1 fruit fly cellular context compared by ENCODE assay signal in the genomic region with DNA sequence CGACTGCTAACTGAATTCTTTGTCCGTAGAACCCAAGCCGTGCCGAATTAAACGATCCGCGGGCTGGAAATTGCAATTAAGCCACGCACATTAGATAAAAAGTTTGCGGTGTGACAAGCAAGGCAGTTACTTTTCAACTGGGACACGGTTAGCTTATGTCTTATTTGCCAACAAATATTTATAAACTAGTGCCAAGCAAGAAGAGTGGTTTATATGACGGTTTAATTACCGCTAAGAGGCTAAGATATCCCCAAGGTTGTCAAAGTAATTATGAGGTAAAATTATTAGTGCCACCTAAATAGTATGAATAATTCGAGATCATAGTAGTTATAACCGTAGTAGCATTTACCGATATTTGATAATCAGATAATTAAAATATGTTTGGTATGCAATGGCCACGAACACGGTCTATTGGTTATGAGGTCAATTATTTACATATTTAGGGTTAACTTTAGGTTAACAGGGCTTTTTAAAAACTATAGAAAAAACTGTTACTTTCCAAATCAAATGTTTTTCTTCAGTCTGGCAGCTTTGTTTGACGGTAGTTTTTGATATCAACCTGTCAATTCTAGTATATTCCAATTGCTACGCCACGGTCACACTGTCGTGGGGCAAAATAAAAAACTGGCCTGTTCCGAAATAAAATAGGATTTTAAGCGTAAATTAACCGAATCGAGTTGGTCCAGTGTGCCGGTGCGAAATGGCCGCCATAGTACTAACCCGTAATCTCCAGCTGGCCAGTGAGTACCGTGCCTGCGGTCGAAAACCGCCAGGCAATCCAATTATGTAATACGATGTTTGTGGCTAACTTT.
TF ChIP-seq lines count a peak whose summit lies in the region.

Gene ZnT77C (minus strand): TSS at position 142 of the 812 bp plus-strand sequence.

TF ChIP-seq in whole organism, embryonic, 481 proteins besides CTCF, POLR2A, EP300 and RAD21 (continued from another document):
- no peak for TF ChIP-seq CG7963 (GFP tag; IDR thresholded peaks at IDR 0.05; lab: Robert Waterston, UW; ENCODE audit: partially characterized antibody)
- no peak for TF ChIP-seq pho (GFP tag; optimal IDR thresholded peaks at IDR 0.05; lab: Kevin White, UChicago)
- no peak for TF ChIP-seq az2 (GFP tag; optimal IDR thresholded peaks at IDR 0.05; lab: Kevin White, UChicago)
- TF ChIP-seq CG11247 (GFP tag; IDR thresholded peaks at IDR 0.05; lab: Robert Waterston, UW), result no peak
- TF ChIP-seq HLHmδ (GFP tag; optimal IDR thresholded peaks at IDR 0.05; lab: Kevin White, UChicago), result no peak
- no peak for TF ChIP-seq CG13624 (GFP tag; optimal IDR thresholded peaks at IDR 0.05; lab: Kevin White, UChicago)
- TF ChIP-seq ems (GFP tag; optimal IDR thresholded peaks at IDR 0.05; lab: Kevin White, UChicago), result no peak
- TF ChIP-seq CG11398 (GFP tag; optimal IDR thresholded peaks at IDR 0.05; lab: Kevin White, UChicago), result no peak
- TF ChIP-seq corto (GFP tag; optimal IDR thresholded peaks at IDR 0.05; lab: Kevin White, UChicago), result no peak
- no peak for TF ChIP-seq CG5180 (GFP tag; optimal IDR thresholded peaks at IDR 0.05; lab: Kevin White, UChicago)
- no peak for TF ChIP-seq CG2202 (tag; optimal IDR thresholded peaks at IDR 0.05; lab: Kevin White, UChicago)
- TF ChIP-seq wek (GFP tag; optimal IDR thresholded peaks at IDR 0.05; lab: Kevin White, UChicago), result no peak
- peak; percentile 27 for TF ChIP-seq phol (tag; optimal IDR thresholded peaks at IDR 0.05; lab: Kevin White, UChicago)
- TF ChIP-seq Deaf1 (tag; optimal IDR thresholded peaks at IDR 0.05; lab: Kevin White, UChicago), result no peak
- no peak for TF ChIP-seq org-1 (GFP tag; optimal IDR thresholded peaks at IDR 0.05; lab: Kevin White, UChicago)
- TF ChIP-seq trh (GFP tag; optimal IDR thresholded peaks at IDR 0.05; lab: Kevin White, UChicago), result no peak
- no peak for TF ChIP-seq CG15479 (GFP tag; optimal IDR thresholded peaks at IDR 0.05; lab: Kevin White, UChicago)
- TF ChIP-seq CG10431 (GFP tag; optimal IDR thresholded peaks at IDR 0.05; lab: Kevin White, UChicago), result no peak
- no peak for TF ChIP-seq NK7.1 (GFP tag; optimal IDR thresholded peaks at IDR 0.05; lab: Kevin White, UChicago)
- TF ChIP-seq CG11456 (GFP tag; IDR thresholded peaks at IDR 0.05; lab: Robert Waterston, UW), result no peak
- TF ChIP-seq H15 (GFP tag; IDR thresholded peaks at IDR 0.05; lab: Robert Waterston, UW), result no peak
- TF ChIP-seq Ssrp (tag; optimal IDR thresholded peaks at IDR 0.05; lab: Kevin White, UChicago), result no peak
- no peak for TF ChIP-seq Sox102F (GFP tag; optimal IDR thresholded peaks at IDR 0.05; lab: Kevin White, UChicago)
- TF ChIP-seq CG10654 (GFP tag; optimal IDR thresholded peaks at IDR 0.05; lab: Kevin White, UChicago), result no peak
- no peak for TF ChIP-seq jing (GFP tag; optimal IDR thresholded peaks at IDR 0.05; lab: Kevin White, UChicago)
- no peak for TF ChIP-seq CG10274 (GFP tag; optimal IDR thresholded peaks at IDR 0.05; lab: Kevin White, UChicago)
- no peak for TF ChIP-seq NfI (GFP tag; optimal IDR thresholded peaks at IDR 0.05; lab: Kevin White, UChicago)
- TF ChIP-seq CG33557 (GFP tag; optimal IDR thresholded peaks at IDR 0.05; lab: Kevin White, UChicago), result no peak
- no peak for TF ChIP-seq nerfin-1 (tag; optimal IDR thresholded peaks at IDR 0.05; lab: Kevin White, UChicago)
- TF ChIP-seq ranshi (GFP tag; IDR thresholded peaks at IDR 0.05; lab: Robert Waterston, UW), result no peak
- TF ChIP-seq Rx (GFP tag; IDR thresholded peaks at IDR 0.05; lab: Robert Waterston, UW), result no peak
- TF ChIP-seq Doc3 (GFP tag; IDR thresholded peaks at IDR 0.05; lab: Robert Waterston, UW; ENCODE audit: partially characterized antibody), result no peak
- TF ChIP-seq Xbp1 (GFP tag; optimal IDR thresholded peaks at IDR 0.05; lab: Kevin White, UChicago), result no peak
- no peak for TF ChIP-seq D19B (GFP tag; optimal IDR thresholded peaks at IDR 0.05; lab: Kevin White, UChicago)
- no peak for TF ChIP-seq Awh (GFP tag; IDR thresholded peaks at IDR 0.05; lab: Robert Waterston, UW)
- no peak for TF ChIP-seq ham (GFP tag; IDR thresholded peaks at IDR 0.05; lab: Robert Waterston, UW)
- no peak for TF ChIP-seq CG10209 (GFP tag; optimal IDR thresholded peaks at IDR 0.05; lab: Kevin White, UChicago)
- no peak for TF ChIP-seq tx (GFP tag; optimal IDR thresholded peaks at IDR 0.05; lab: Kevin White, UChicago)
- TF ChIP-seq kah (GFP tag; optimal IDR thresholded peaks at IDR 0.05; lab: Kevin White, UChicago), result no peak
- TF ChIP-seq ERR (GFP tag; optimal IDR thresholded peaks at IDR 0.05; lab: Kevin White, UChicago), result no peak
- TF ChIP-seq CG5953 (GFP tag; IDR thresholded peaks at IDR 0.05; lab: Robert Waterston, UW), result no peak
- no peak for TF ChIP-seq zen2 (GFP tag; IDR thresholded peaks at IDR 0.05; lab: Robert Waterston, UW; ENCODE audit: partially characterized antibody)
- no peak for TF ChIP-seq slou (GFP tag; optimal IDR thresholded peaks at IDR 0.05; lab: Kevin White, UChicago)
- TF ChIP-seq tin (GFP tag; optimal IDR thresholded peaks at IDR 0.05; lab: Kevin White, UChicago), result no peak
- TF ChIP-seq HLH4C (GFP tag; IDR thresholded peaks at IDR 0.05; lab: Robert Waterston, UW; ENCODE audit: partially characterized antibody), result no peak
- TF ChIP-seq CG17612 (GFP tag; IDR thresholded peaks at IDR 0.05; lab: Robert Waterston, UW), result no peak
- no peak for TF ChIP-seq CG6175 (GFP tag; IDR thresholded peaks at IDR 0.05; lab: Robert Waterston, UW)
- no peak for TF ChIP-seq ATbp (GFP tag; optimal IDR thresholded peaks at IDR 0.05; lab: Kevin White, UChicago)
- no peak for TF ChIP-seq pita (GFP tag; optimal IDR thresholded peaks at IDR 0.05; lab: Kevin White, UChicago)
- no peak for TF ChIP-seq da (GFP tag; optimal IDR thresholded peaks at IDR 0.05; lab: Kevin White, UChicago)
- no peak for TF ChIP-seq CG10462 (GFP tag; optimal IDR thresholded peaks at IDR 0.05; lab: Kevin White, UChicago)
- no peak for TF ChIP-seq Hr3 (GFP tag; optimal IDR thresholded peaks at IDR 0.05; lab: Kevin White, UChicago)
- TF ChIP-seq CG1233 (GFP tag; optimal IDR thresholded peaks at IDR 0.05; lab: Kevin White, UChicago), result no peak
- no peak for TF ChIP-seq Dbx (GFP tag; IDR thresholded peaks at IDR 0.05; lab: Robert Waterston, UW)
- no peak for TF ChIP-seq Sry-β (GFP tag; optimal IDR thresholded peaks at IDR 0.05; lab: Kevin White, UChicago)
- no peak for TF ChIP-seq fd96Cb (tag; optimal IDR thresholded peaks at IDR 0.05; lab: Kevin White, UChicago)
- TF ChIP-seq slbo (GFP tag; IDR thresholded peaks at IDR 0.05; lab: Robert Waterston, UW), result no peak
- TF ChIP-seq danr (GFP tag; IDR thresholded peaks at IDR 0.05; lab: Robert Waterston, UW), result no peak
- no peak for TF ChIP-seq Xrp1 (GFP tag; IDR thresholded peaks at IDR 0.05; lab: Robert Waterston, UW)
- no peak for TF ChIP-seq CG12942 (GFP tag; optimal IDR thresholded peaks at IDR 0.05; lab: Kevin White, UChicago)
- TF ChIP-seq CG17829 (tag; optimal IDR thresholded peaks at IDR 0.05; lab: Kevin White, UChicago), result peak; percentile 6
- no peak for TF ChIP-seq CG15011 (GFP tag; optimal IDR thresholded peaks at IDR 0.05; lab: Kevin White, UChicago)
- TF ChIP-seq CG1832 (GFP tag; optimal IDR thresholded peaks at IDR 0.05; lab: Kevin White, UChicago), result no peak
- TF ChIP-seq ssp (GFP tag; IDR thresholded peaks at IDR 0.05; lab: Robert Waterston, UW), result no peak
